Fruit fly (Drosophila melanogaster) whole organism, embryonic: ENCODE measurements around the gene CG14327.

Source experiments
- Atf3 ChIP-seq: fragments of 200-800 bp; sonication (Bioruptor generic); optimal IDR thresholded peaks from 3 replicates; lab custom pipeline; 2016; ENCODE audit warnings: missing biosample characterization, missing genetic modification characterization
- CG11247 ChIP-seq: fragments of 200-800 bp; sonication (Bioruptor generic); IDR thresholded peaks from 2 replicates; pipeline ENCODE4 v1.3.6; 2022; ENCODE audit warnings: missing biosample characterization, missing genetic modification characterization
- CG11695 ChIP-seq: fragments of 200-800 bp; sonication (Bioruptor generic); IDR thresholded peaks from 3 replicates; pipeline ENCODE4 v1.3.6; 2022; ENCODE audit warnings: missing biosample characterization, missing genetic modification characterization
- CG12155 ChIP-seq: fragments of 200-800 bp; sonication (Bioruptor generic); optimal IDR thresholded peaks from 3 replicates; lab custom pipeline; 2016; ENCODE audit warnings: missing biosample characterization, missing genetic modification characterization
- CG13894 ChIP-seq: fragments of 200-800 bp; sonication (Bioruptor generic); optimal IDR thresholded peaks from 3 replicates; lab custom pipeline; 2018; ENCODE audit warnings: missing biosample characterization, mild to moderate bottlenecking, missing genetic modification characterization, moderate library complexity
- CG1529 ChIP-seq: fragments of 200-800 bp; sonication (Bioruptor generic); optimal IDR thresholded peaks from 3 replicates; lab custom pipeline; 2018; ENCODE audit warnings: missing biosample characterization, missing genetic modification characterization
- CG15514 ChIP-seq: fragments of 200-800 bp; sonication (Bioruptor generic); optimal IDR thresholded peaks from 3 replicates; lab custom pipeline; 2017; ENCODE audit warnings: missing biosample characterization, missing genetic modification characterization, mild to moderate bottlenecking, moderate library complexity, missing genetic modification reagents
- CG17385 ChIP-seq: fragments of 200-800 bp; sonication (Bioruptor generic); optimal IDR thresholded peaks from 3 replicates; lab custom pipeline; 2018; ENCODE audit warnings: missing biosample characterization, mild to moderate bottlenecking, missing genetic modification characterization
- CG18476 ChIP-seq: fragments of 200-800 bp; sonication (Bioruptor generic); optimal IDR thresholded peaks from 2 replicates; lab custom pipeline; 2016; ENCODE audit warnings: missing biosample characterization, mild to moderate bottlenecking, missing genetic modification characterization
- CG2678 ChIP-seq: fragments of 200-800 bp; sonication (Bioruptor generic); optimal IDR thresholded peaks from 3 replicates; lab custom pipeline; 2019; ENCODE audit warnings: missing biosample characterization, mild to moderate bottlenecking, missing genetic modification characterization, moderate library complexity
- CG2889 ChIP-seq: fragments of 200-800 bp; sonication (Bioruptor generic); IDR thresholded peaks from 3 replicates; pipeline ENCODE4 v1.3.6; 2022; ENCODE audit warnings: missing biosample characterization, missing genetic modification characterization
- CG3163 ChIP-seq: fragments of 200-800 bp; sonication (Bioruptor generic); optimal IDR thresholded peaks from 3 replicates; lab custom pipeline; 2016; ENCODE audit warnings: missing biosample characterization, missing genetic modification characterization
- CG32772 ChIP-seq: fragments of 200-800 bp; sonication (Bioruptor generic); IDR thresholded peaks from 2 replicates; pipeline ENCODE4 v1.3.6; 2022; ENCODE audit warnings: missing biosample characterization, missing genetic modification characterization
- CG33557 ChIP-seq: fragments of 200-800 bp; sonication (Bioruptor generic); optimal IDR thresholded peaks from 2 replicates; lab custom pipeline; 2019; ENCODE audit warnings: missing biosample characterization, mild to moderate bottlenecking, missing genetic modification characterization, moderate library complexity
- CG3838 ChIP-seq: fragments of 200-800 bp; sonication (Bioruptor generic); optimal IDR thresholded peaks from 3 replicates; lab custom pipeline; 2016; ENCODE audit warnings: missing biosample characterization, missing genetic modification characterization
- CG4360 ChIP-seq: fragments of 200-800 bp; sonication (Bioruptor generic); IDR thresholded peaks from 2 replicates; pipeline ENCODE4 v1.3.6; 2022; ENCODE audit warnings: missing biosample characterization, missing genetic modification characterization
- CG4707 ChIP-seq: fragments of 200-800 bp; sonication (Bioruptor generic); optimal IDR thresholded peaks from 2 replicates; lab custom pipeline; 2018; ENCODE audit warnings: missing biosample characterization, mild to moderate bottlenecking, missing genetic modification characterization, moderate library complexity
- CG4730 ChIP-seq: fragments of 200-800 bp; sonication (Bioruptor generic); IDR thresholded peaks from 2 replicates; pipeline ENCODE4 v1.3.6; 2022; ENCODE audit warnings: missing biosample characterization, missing genetic modification characterization
- CG7745 ChIP-seq: fragments of 200-800 bp; sonication (Bioruptor generic); optimal IDR thresholded peaks from 2 replicates; lab custom pipeline; 2018; ENCODE audit warnings: missing biosample characterization, mild to moderate bottlenecking, missing genetic modification characterization, moderate library complexity
- CG8478 ChIP-seq: fragments of >200 bp; optimal IDR thresholded peaks from 2 replicates; lab custom pipeline; 2018
- CG8944 ChIP-seq: fragments of 200-800 bp; sonication (Bioruptor generic); optimal IDR thresholded peaks from 3 replicates; lab custom pipeline; 2016; ENCODE audit warnings: missing biosample characterization, missing genetic modification characterization
- Dip3 ChIP-seq: fragments of 200-800 bp; sonication (Bioruptor generic); optimal IDR thresholded peaks from 3 replicates; lab custom pipeline; 2016; ENCODE audit warnings: missing biosample characterization, missing genetic modification characterization
- Fer1 ChIP-seq: fragments of 200-800 bp; sonication (Bioruptor generic); optimal IDR thresholded peaks from 2 replicates; lab custom pipeline; 2017; ENCODE audit warnings: missing biosample characterization, mild to moderate bottlenecking, missing genetic modification characterization
- H15 ChIP-seq: fragments of 200-800 bp; sonication (Bioruptor generic); IDR thresholded peaks from 3 replicates; pipeline ENCODE4 v1.3.6; 2022; ENCODE audit warnings: missing biosample characterization, missing genetic modification characterization
- HmgD ChIP-seq: fragments of 200-800 bp; sonication (Bioruptor generic); optimal IDR thresholded peaks from 3 replicates; lab custom pipeline; 2016; ENCODE audit warnings: missing biosample characterization, missing genetic modification characterization
- HmgZ ChIP-seq: fragments of 200-800 bp; sonication (Bioruptor generic); optimal IDR thresholded peaks from 2 replicates; lab custom pipeline; 2018; ENCODE audit warnings: missing biosample characterization, mild to moderate bottlenecking, missing genetic modification characterization
- MBD-R2 ChIP-seq: fragments of 200-800 bp; sonication (Bioruptor generic); IDR thresholded peaks from 2 replicates; pipeline ENCODE4 v1.3.6; 2022; ENCODE audit warnings: missing biosample characterization, missing genetic modification characterization
- Nf-YA ChIP-seq: fragments of 200-800 bp; sonication (Bioruptor generic); IDR thresholded peaks from 2 replicates; pipeline ENCODE4 v1.3.6; 2022; ENCODE audit warnings: missing biosample characterization, missing genetic modification characterization
- Sin3A ChIP-seq: fragments of >200 bp; optimal IDR thresholded peaks from 2 replicates; lab custom pipeline; 2018
- Sry-β ChIP-seq: fragments of 200-800 bp; sonication (Bioruptor generic); optimal IDR thresholded peaks from 2 replicates; lab custom pipeline; 2018; ENCODE audit warnings: missing biosample characterization, mild to moderate bottlenecking, missing genetic modification characterization, moderate library complexity
- Ssrp ChIP-seq: fragments of 200-800 bp; sonication (Bioruptor generic); optimal IDR thresholded peaks from 2 replicates; lab custom pipeline; 2018; ENCODE audit warnings: missing biosample characterization, mild to moderate bottlenecking, missing genetic modification characterization, moderate library complexity
- Trl ChIP-seq, 3 experiments: fragments of >200 bp in 2 of 3; fragments of 200-800 bp in 1 of 3; sonication (Bioruptor generic) in 1 of 3; optimal IDR thresholded peaks; 2 replicates in 1 of 3; 3 replicates in 2 of 3; lab custom pipeline; 2016 to 2017; ENCODE audit warnings: missing biosample characterization in 1 of 3, missing genetic modification characterization in 1 of 3
- ab ChIP-seq: fragments of 200-800 bp; sonication (Bioruptor generic); optimal IDR thresholded peaks from 2 replicates; lab custom pipeline; 2016; ENCODE audit warnings: missing biosample characterization, missing genetic modification characterization
- ac ChIP-seq: fragments of 200-800 bp; sonication (Bioruptor generic); optimal IDR thresholded peaks from 3 replicates; lab custom pipeline; 2017; ENCODE audit warnings: missing biosample characterization, mild to moderate bottlenecking, missing genetic modification characterization
- al ChIP-seq: fragments of 200-800 bp; sonication (Bioruptor generic); IDR thresholded peaks from 2 replicates; pipeline ENCODE4 v1.3.6; 2022; ENCODE audit warnings: missing biosample characterization, missing genetic modification characterization
- ap ChIP-seq: fragments of 200-800 bp; sonication (Bioruptor generic); IDR thresholded peaks from 2 replicates; pipeline ENCODE4 v1.3.6; 2022; ENCODE audit warnings: missing biosample characterization, missing genetic modification characterization
- btn ChIP-seq: fragments of 200-800 bp; sonication (Bioruptor generic); optimal IDR thresholded peaks from 2 replicates; lab custom pipeline; 2016; ENCODE audit warnings: missing biosample characterization, missing genetic modification characterization
- chif ChIP-seq, 2 experiments: fragments of 200-800 bp; sonication (Bioruptor generic); optimal IDR thresholded peaks; 3 replicates each; lab custom pipeline; 2016; ENCODE audit warnings: missing biosample characterization in 2 of 2, missing genetic modification characterization in 2 of 2
- ci ChIP-seq: fragments of 200-800 bp; sonication (Bioruptor generic); IDR thresholded peaks from 3 replicates; pipeline ENCODE4 v1.3.6; 2022; ENCODE audit warnings: missing biosample characterization, missing genetic modification characterization
- crc ChIP-seq: fragments of 200-800 bp; sonication (Bioruptor generic); optimal IDR thresholded peaks from 2 replicates; lab custom pipeline; 2016; ENCODE audit warnings: missing biosample characterization, missing genetic modification characterization
- en ChIP-seq: fragments of 200-800 bp; sonication (Bioruptor generic); optimal IDR thresholded peaks from 2 replicates; lab custom pipeline; 2016; ENCODE audit warnings: missing biosample characterization, missing genetic modification characterization
- grn ChIP-seq: fragments of 200-800 bp; sonication (Bioruptor generic); optimal IDR thresholded peaks from 3 replicates; lab custom pipeline; 2017; ENCODE audit warnings: missing biosample characterization, missing genetic modification characterization
- gt ChIP-seq: fragments of 200-800 bp; sonication (Bioruptor generic); IDR thresholded peaks from 2 replicates; pipeline ENCODE4 v1.3.6; 2022; ENCODE audit warnings: missing biosample characterization, missing genetic modification characterization
- ham ChIP-seq: fragments of 200-800 bp; sonication (Bioruptor generic); IDR thresholded peaks from 2 replicates; pipeline ENCODE4 v1.3.6; 2022; ENCODE audit warnings: missing biosample characterization, missing genetic modification characterization
- kay ChIP-seq: fragments of 200-800 bp; sonication (Bioruptor generic); optimal IDR thresholded peaks from 2 replicates; lab custom pipeline; 2016; ENCODE audit warnings: missing biosample characterization, missing genetic modification characterization
- mirr ChIP-seq: fragments of 200-800 bp; sonication (Bioruptor generic); optimal IDR thresholded peaks from 3 replicates; lab custom pipeline; 2018; ENCODE audit warnings: missing biosample characterization, mild to moderate bottlenecking, missing genetic modification characterization
- mld ChIP-seq: fragments of 200-800 bp; sonication (Bioruptor generic); IDR thresholded peaks from 3 replicates; pipeline ENCODE4 v1.3.6; 2022; ENCODE audit warnings: missing biosample characterization, missing genetic modification characterization; ENCODE audit not compliant: partially characterized antibody
- odd ChIP-seq: fragments of 200-800 bp; sonication (Bioruptor generic); optimal IDR thresholded peaks from 2 replicates; lab custom pipeline; 2017; ENCODE audit warnings: missing biosample characterization, mild to moderate bottlenecking, missing genetic modification characterization
- otp ChIP-seq: fragments of 200-800 bp; sonication (Bioruptor generic); IDR thresholded peaks from 3 replicates; pipeline ENCODE4, ENCODE4 v1.3.6; 2022; ENCODE audit warnings: missing biosample characterization, missing genetic modification characterization
- rib ChIP-seq: fragments of 200-800 bp; sonication (Bioruptor generic); IDR thresholded peaks from 2 replicates; pipeline ENCODE4 v1.3.6; 2022; ENCODE audit warnings: missing biosample characterization, missing genetic modification characterization
- schlank ChIP-seq: fragments of 200-800 bp; sonication (Bioruptor generic); optimal IDR thresholded peaks from 2 replicates; lab custom pipeline; 2018; ENCODE audit warnings: missing biosample characterization, mild to moderate bottlenecking, missing genetic modification characterization
- tio ChIP-seq: fragments of 200-800 bp; sonication (Bioruptor generic); optimal IDR thresholded peaks from 2 replicates; lab custom pipeline; 2017; ENCODE audit warnings: missing biosample characterization, missing genetic modification characterization, inconsistent platforms
- trem ChIP-seq: fragments of 200-800 bp; optimal IDR thresholded peaks from 3 replicates; lab custom pipeline; 2019; ENCODE audit warnings: missing biosample characterization, mild to moderate bottlenecking, missing genetic modification characterization, moderate library complexity

CG14327 gene

DNA sequence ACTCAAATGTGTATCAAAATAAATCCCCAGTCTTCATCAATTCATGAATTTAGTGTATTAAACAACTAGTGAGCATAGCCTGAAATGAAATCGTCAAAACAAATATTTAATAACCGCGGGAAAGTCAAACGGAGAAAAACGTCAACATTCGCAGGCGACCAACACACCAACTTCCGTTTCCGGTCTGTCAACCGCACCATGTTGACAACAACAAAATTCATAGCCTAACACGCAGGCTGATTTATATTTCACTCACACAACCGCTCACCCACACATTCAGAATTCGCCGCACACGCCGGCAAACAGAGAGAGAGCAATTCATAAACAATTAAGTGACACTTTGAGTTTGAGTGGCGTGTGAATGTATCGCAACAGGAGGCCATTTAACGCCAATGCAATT, 41.5 kb downstream of the CG14327 start (continued):
- peak; percentile 59 for TF ChIP-seq CG33557 (GFP tag; lab: Kevin White, UChicago)
- no peak for TF ChIP-seq CG8944 (GFP tag; lab: Kevin White, UChicago)
- TF ChIP-seq CG32772 (GFP tag; lab: Robert Waterston, UW), result no peak
- no peak for TF ChIP-seq Sin3A (lab: Kevin White, UChicago)
- no peak for TF ChIP-seq CG15514 (GFP tag; lab: Kevin White, UChicago)
- TF ChIP-seq ac, result peak; percentile 60
- no peak for TF ChIP-seq Nf-YA (GFP tag; lab: Robert Waterston, UW)
- no peak for TF ChIP-seq CG8478 (lab: Kevin White, UChicago)
- TF ChIP-seq rib (GFP tag; lab: Robert Waterston, UW), result no peak
- TF ChIP-seq CG13894 (tag; lab: Kevin White, UChicago), result no peak
- no peak for TF ChIP-seq ham (GFP tag; lab: Robert Waterston, UW)
- TF ChIP-seq CG12155, result no peak
- TF ChIP-seq Trl (optimal IDR thresholded peaks at IDR 0.05; lab: Kevin White, UChicago), result no peak
- no peak for TF ChIP-seq Trl (GFP tag; optimal IDR thresholded peaks at IDR 0.05; lab: Kevin White, UChicago)
- TF ChIP-seq CG3838 (GFP tag; lab: Kevin White, UChicago), result no peak
- no peak for TF ChIP-seq HmgD (GFP tag; lab: Kevin White, UChicago)
- no peak for TF ChIP-seq CG4730 (GFP tag; lab: Robert Waterston, UW)
- TF ChIP-seq tio (GFP tag; lab: Kevin White, UChicago), result no peak
- no peak for TF ChIP-seq CG11695 (GFP tag; lab: Robert Waterston, UW)
- no peak for TF ChIP-seq btn
- TF ChIP-seq schlank (tag; lab: Kevin White, UChicago), result no peak
- TF ChIP-seq CG4707 (GFP tag; lab: Kevin White, UChicago), result peak; percentile 47
- peak; percentile 57 for TF ChIP-seq CG17385 (GFP tag; lab: Kevin White, UChicago)
- TF ChIP-seq CG2889 (GFP tag; lab: Robert Waterston, UW), result no peak
- no peak for TF ChIP-seq trem (tag; lab: Kevin White, UChicago)
- no peak for TF ChIP-seq CG3163 (GFP tag; lab: Kevin White, UChicago)
- no peak for TF ChIP-seq HmgZ (tag; lab: Kevin White, UChicago)
- TF ChIP-seq mirr (GFP tag; lab: Kevin White, UChicago), result no peak
- peak; percentile 89 for TF ChIP-seq ci
- TF ChIP-seq Ssrp, result no peak
- no peak for TF ChIP-seq mld (GFP tag; lab: Robert Waterston, UW)
- no peak for TF ChIP-seq en (GFP tag; lab: Kevin White, UChicago)
- no peak for TF ChIP-seq ab (GFP tag; lab: Kevin White, UChicago)
- no peak for TF ChIP-seq CG2678
- TF ChIP-seq CG1529, result peak; percentile 37
- TF ChIP-seq al, result no peak
- TF ChIP-seq kay (GFP tag; lab: Kevin White, UChicago), result no peak
- TF ChIP-seq otp (GFP tag; lab: Robert Waterston, UW), result no peak
- TF ChIP-seq Dip3, result no peak
- no peak for TF ChIP-seq chif (GFP tag; optimal IDR thresholded peaks at IDR 0.05; lab: Kevin White, UChicago)
- TF ChIP-seq Fer1 (GFP tag; lab: Kevin White, UChicago), result no peak
- no peak for TF ChIP-seq H15 (GFP tag; lab: Robert Waterston, UW)
- TF ChIP-seq odd (GFP tag; lab: Kevin White, UChicago), result peak; percentile 63
- TF ChIP-seq gt (GFP tag; lab: Robert Waterston, UW), result no peak
- 0 out of 2 replicates have a peak, but pooled peaks have one; percentile 21 for TF ChIP-seq ap
- no peak for TF ChIP-seq CG11247 (GFP tag; lab: Robert Waterston, UW)
- TF ChIP-seq Sry-β (GFP tag; lab: Kevin White, UChicago), result no peak
- no peak for TF ChIP-seq Atf3
- TF ChIP-seq MBD-R2 (GFP tag; lab: Robert Waterston, UW), result no peak
- TF ChIP-seq crc, result no peak
- no peak for TF ChIP-seq grn (GFP tag; lab: Kevin White, UChicago)
- TF ChIP-seq CG7745 (tag; lab: Kevin White, UChicago), result no peak
- no peak for TF ChIP-seq CG18476
- no peak for TF ChIP-seq CG4360 (GFP tag; lab: Robert Waterston, UW)
